Fruit fly (Drosophila melanogaster) whole organism, embryonic: ENCODE measurements around the gene CG34163.

Experiments
- ATbp ChIP-seq: fragments of 200-800 bp; sonication (Bioruptor generic); optimal IDR thresholded peaks from 2 replicates; lab custom pipeline; 2017; ENCODE audit warnings: missing biosample characterization, mild to moderate bottlenecking, missing genetic modification characterization, missing genetic modification reagents
- B-H1 ChIP-seq: fragments of 200-800 bp; sonication (Bioruptor generic); IDR thresholded peaks from 3 replicates; pipeline ENCODE4 v1.3.6; 2022; ENCODE audit warnings: missing biosample characterization, missing genetic modification characterization
- Bdp1 ChIP-seq: fragments of 200-800 bp; sonication (Bioruptor generic); optimal IDR thresholded peaks from 3 replicates; lab custom pipeline; 2016; ENCODE audit warnings: missing biosample characterization, missing genetic modification characterization
- CG10209 ChIP-seq: fragments of 200-800 bp; sonication (Bioruptor generic); optimal IDR thresholded peaks from 3 replicates; lab custom pipeline; 2017; ENCODE audit warnings: missing biosample characterization, mild to moderate bottlenecking, missing genetic modification characterization, missing genetic modification reagents
- CG11093 ChIP-seq: fragments of 200-800 bp; sonication (Bioruptor generic); IDR thresholded peaks from 3 replicates; pipeline ENCODE4 v1.3.6; 2022; ENCODE audit warnings: missing biosample characterization, missing genetic modification characterization
- CG12236 ChIP-seq: fragments of 200-800 bp; sonication (Bioruptor generic); optimal IDR thresholded peaks from 2 replicates; lab custom pipeline; 2016; ENCODE audit warnings: missing biosample characterization, missing genetic modification characterization
- CG13424 ChIP-seq: fragments of 200-800 bp; sonication (Bioruptor generic); optimal IDR thresholded peaks from 2 replicates; lab custom pipeline; 2019; ENCODE audit warnings: missing biosample characterization, mild to moderate bottlenecking, missing genetic modification characterization, moderate library complexity
- CG13775 ChIP-seq: fragments of 200-800 bp; sonication (Bioruptor generic); optimal IDR thresholded peaks from 3 replicates; lab custom pipeline; 2017; ENCODE audit warnings: missing biosample characterization, mild to moderate bottlenecking, missing genetic modification characterization
- CG14050 ChIP-seq: fragments of 200-800 bp; sonication (Bioruptor generic); IDR thresholded peaks from 3 replicates; pipeline ENCODE4 v1.3.6; 2022; ENCODE audit warnings: missing biosample characterization, missing genetic modification characterization
- CG14860 ChIP-seq: fragments of 200-800 bp; sonication (Bioruptor generic); IDR thresholded peaks from 3 replicates; pipeline ENCODE4 v1.3.6; 2022; ENCODE audit warnings: missing biosample characterization, missing genetic modification characterization; ENCODE audit not compliant: partially characterized antibody
- CG1603 ChIP-seq: fragments of 200-800 bp; sonication (Bioruptor generic); optimal IDR thresholded peaks from 2 replicates; lab custom pipeline; 2019; ENCODE audit warnings: missing biosample characterization, mild to moderate bottlenecking, missing genetic modification characterization, moderate library complexity
- CG18262 ChIP-seq: fragments of 200-800 bp; optimal IDR thresholded peaks from 3 replicates; lab custom pipeline; 2019; ENCODE audit warnings: missing biosample characterization, mild to moderate bottlenecking, missing genetic modification characterization, moderate library complexity
- CG2678 ChIP-seq: fragments of 200-800 bp; sonication (Bioruptor generic); optimal IDR thresholded peaks from 3 replicates; lab custom pipeline; 2019; ENCODE audit warnings: missing biosample characterization, mild to moderate bottlenecking, missing genetic modification characterization, moderate library complexity
- CG7987 ChIP-seq: fragments of 200-800 bp; sonication (Bioruptor generic); optimal IDR thresholded peaks from 2 replicates; lab custom pipeline; 2018; ENCODE audit warnings: missing biosample characterization, mild to moderate bottlenecking, missing genetic modification characterization, moderate library complexity
- Deaf1 ChIP-seq: fragments of 200-800 bp; optimal IDR thresholded peaks from 3 replicates; lab custom pipeline; 2019; ENCODE audit warnings: missing biosample characterization, mild to moderate bottlenecking, missing genetic modification characterization, moderate library complexity
- Dp ChIP-seq: fragments of 200-800 bp; sonication (Bioruptor generic); optimal IDR thresholded peaks from 2 replicates; lab custom pipeline; 2018; ENCODE audit warnings: missing biosample characterization, mild to moderate bottlenecking, missing genetic modification characterization, moderate library complexity
- Drgx ChIP-seq: fragments of 200-800 bp; sonication (Bioruptor generic); IDR thresholded peaks from 2 replicates; pipeline ENCODE4 v1.3.6; 2022; ENCODE audit warnings: missing biosample characterization, missing genetic modification characterization
- Gsc ChIP-seq: fragments of 200-800 bp; sonication (Bioruptor generic); IDR thresholded peaks from 2 replicates; pipeline ENCODE4 v1.3.6; 2022; ENCODE audit warnings: missing biosample characterization, missing genetic modification characterization
- Hand ChIP-seq: fragments of 200-800 bp; sonication (Bioruptor generic); optimal IDR thresholded peaks from 2 replicates; lab custom pipeline; 2017; ENCODE audit warnings: mild to moderate bottlenecking, missing biosample characterization, missing genetic modification reagents, missing genetic modification characterization
- Hr51 ChIP-seq, 2 experiments: fragments of 200-800 bp; sonication (Bioruptor generic); optimal IDR thresholded peaks; 2 replicates in 1 of 2; 3 replicates in 1 of 2; lab custom pipeline; 2016 to 2018; ENCODE audit warnings: missing biosample characterization in 2 of 2, missing genetic modification characterization in 2 of 2, mild to moderate bottlenecking in 1 of 2, moderate library complexity in 1 of 2
- Kr ChIP-seq: fragments of 200-800 bp; sonication (Bioruptor generic); optimal IDR thresholded peaks from 2 replicates; lab custom pipeline; 2017; ENCODE audit warnings: missing biosample characterization, mild to moderate bottlenecking, missing genetic modification characterization
- MESR4 ChIP-seq: fragments of 200-800 bp; sonication (Bioruptor generic); optimal IDR thresholded peaks from 2 replicates; lab custom pipeline; 2018; ENCODE audit warnings: missing biosample characterization, mild to moderate bottlenecking, missing genetic modification characterization, moderate library complexity
- Max ChIP-seq: fragments of 200-800 bp; sonication (Bioruptor generic); optimal IDR thresholded peaks from 2 replicates; lab custom pipeline; 2016; ENCODE audit warnings: missing biosample characterization, mild to moderate bottlenecking, missing genetic modification characterization
- Nf-YB ChIP-seq: fragments of 200-800 bp; sonication (Bioruptor generic); optimal IDR thresholded peaks from 3 replicates; lab custom pipeline; 2019; ENCODE audit warnings: missing biosample characterization, mild to moderate bottlenecking, missing genetic modification characterization, moderate library complexity
- Nf-YC ChIP-seq: fragments of 200-800 bp; optimal IDR thresholded peaks from 3 replicates; lab custom pipeline; 2019; ENCODE audit warnings: missing biosample characterization, mild to moderate bottlenecking, missing genetic modification characterization, moderate library complexity
- NfI ChIP-seq: fragments of 200-800 bp; sonication (Bioruptor generic); optimal IDR thresholded peaks from 3 replicates; lab custom pipeline; 2018; ENCODE audit warnings: missing biosample characterization, mild to moderate bottlenecking, missing genetic modification characterization, moderate library complexity
- bcd ChIP-seq: fragments of 200-800 bp; sonication (Bioruptor generic); optimal IDR thresholded peaks from 2 replicates; lab custom pipeline; 2017; ENCODE audit warnings: missing biosample characterization, mild to moderate bottlenecking, missing genetic modification characterization
- chif ChIP-seq, 2 experiments: fragments of 200-800 bp; sonication (Bioruptor generic); optimal IDR thresholded peaks; 3 replicates each; lab custom pipeline; 2016; ENCODE audit warnings: missing biosample characterization in 2 of 2, missing genetic modification characterization in 2 of 2
- chn ChIP-seq: fragments of 200-800 bp; sonication (Bioruptor generic); optimal IDR thresholded peaks from 2 replicates; lab custom pipeline; 2016; ENCODE audit warnings: missing biosample characterization, missing genetic modification characterization
- croc ChIP-seq: fragments of 200-800 bp; sonication (Bioruptor generic); conservative IDR thresholded peaks from 3 replicates; pipeline ENCODE4 v1.3.6; 2022; ENCODE audit warnings: missing biosample characterization, missing genetic modification characterization
- dpn ChIP-seq, 2 experiments: fragments of 200-800 bp; sonication (Bioruptor generic); optimal IDR thresholded peaks; 3 replicates each; lab custom pipeline; 2016; ENCODE audit warnings: missing biosample characterization in 2 of 2, missing genetic modification characterization in 2 of 2
- ems ChIP-seq: fragments of 200-800 bp; sonication (Bioruptor generic); optimal IDR thresholded peaks from 3 replicates; lab custom pipeline; 2016; ENCODE audit warnings: missing biosample characterization, missing genetic modification characterization
- fd64A ChIP-seq: fragments of 200-800 bp; sonication (Bioruptor generic); optimal IDR thresholded peaks from 3 replicates; lab custom pipeline; 2018; ENCODE audit warnings: missing biosample characterization, mild to moderate bottlenecking, missing genetic modification characterization
- ftz-f1 ChIP-seq: fragments of 200-800 bp; sonication (Bioruptor generic); optimal IDR thresholded peaks from 2 replicates; lab custom pipeline; 2016; ENCODE audit warnings: missing biosample characterization, missing genetic modification characterization
- grau ChIP-seq: fragments of 200-800 bp; optimal IDR thresholded peaks from 3 replicates; lab custom pipeline; 2019; ENCODE audit warnings: missing biosample characterization, mild to moderate bottlenecking, missing genetic modification characterization, moderate library complexity
- jumu ChIP-seq: fragments of 200-800 bp; sonication (Bioruptor generic); optimal IDR thresholded peaks from 3 replicates; lab custom pipeline; 2016; ENCODE audit warnings: missing biosample characterization, missing genetic modification characterization
- kah ChIP-seq: fragments of 200-800 bp; sonication (Bioruptor generic); optimal IDR thresholded peaks from 2 replicates; lab custom pipeline; 2018; ENCODE audit warnings: missing biosample characterization, mild to moderate bottlenecking, missing genetic modification characterization
- klu ChIP-seq: fragments of 200-800 bp; sonication (Bioruptor generic); IDR thresholded peaks from 2 replicates; pipeline ENCODE4 v1.3.6; 2022; ENCODE audit warnings: missing biosample characterization, missing genetic modification characterization
- p53 ChIP-seq: fragments of 200-800 bp; sonication (Bioruptor generic); optimal IDR thresholded peaks from 2 replicates; lab custom pipeline; 2016; ENCODE audit warnings: missing biosample characterization, missing genetic modification characterization
- pho ChIP-seq: fragments of 200-800 bp; sonication (Bioruptor generic); optimal IDR thresholded peaks from 2 replicates; lab custom pipeline; 2016; ENCODE audit warnings: missing biosample characterization, missing genetic modification characterization
- pzg ChIP-seq: fragments of 200-800 bp; sonication (Bioruptor generic); optimal IDR thresholded peaks from 3 replicates; lab custom pipeline; 2018; ENCODE audit warnings: missing biosample characterization, mild to moderate bottlenecking, missing genetic modification characterization, moderate library complexity
- run ChIP-seq: fragments of 200-800 bp; sonication (Bioruptor generic); optimal IDR thresholded peaks from 3 replicates; lab custom pipeline; 2018; ENCODE audit warnings: missing biosample characterization, mild to moderate bottlenecking, missing genetic modification characterization
- shn ChIP-seq: fragments of 200-800 bp; sonication (Bioruptor generic); optimal IDR thresholded peaks from 3 replicates; lab custom pipeline; 2016; ENCODE audit warnings: missing biosample characterization, missing genetic modification characterization
- sima ChIP-seq: fragments of 200-800 bp; sonication (Bioruptor generic); optimal IDR thresholded peaks from 2 replicates; lab custom pipeline; 2016; ENCODE audit warnings: missing biosample characterization, missing genetic modification characterization
- slbo ChIP-seq: fragments of 200-800 bp; sonication (Bioruptor generic); IDR thresholded peaks from 2 replicates; pipeline ENCODE4 v1.3.6; 2022; ENCODE audit warnings: missing biosample characterization, missing genetic modification characterization
- sna ChIP-seq: fragments of 200-800 bp; sonication (Bioruptor generic); IDR thresholded peaks from 2 replicates; pipeline ENCODE4 v1.3.6; 2022; ENCODE audit warnings: missing biosample characterization, missing genetic modification characterization; ENCODE audit not compliant: partially characterized antibody
- stc ChIP-seq: fragments of 200-800 bp; sonication (Bioruptor generic); IDR thresholded peaks from 2 replicates; pipeline ENCODE4 v1.3.6; 2022; ENCODE audit warnings: missing biosample characterization, missing genetic modification characterization
- ttk ChIP-seq: fragments of 200-800 bp; sonication (Bioruptor generic); IDR thresholded peaks from 2 replicates; pipeline ENCODE4 v2.1.2; 2022; ENCODE audit warnings: missing biosample characterization, missing genetic modification characterization
- tx ChIP-seq: fragments of 200-800 bp; sonication (Bioruptor generic); optimal IDR thresholded peaks from 2 replicates; lab custom pipeline; 2016; ENCODE audit warnings: missing biosample characterization, missing genetic modification characterization
- wek ChIP-seq: fragments of 200-800 bp; sonication (Bioruptor generic); optimal IDR thresholded peaks from 3 replicates; lab custom pipeline; 2018; ENCODE audit warnings: missing biosample characterization, mild to moderate bottlenecking, missing genetic modification characterization, moderate library complexity

Gene CG34163

dm6 chr2L:12007331-12007791 is 19.3 kb downstream of the CG34163 start (continued):
- TF ChIP-seq sna, result no peak
- peak; percentile 100 for TF ChIP-seq p53 (GFP tag; lab: Kevin White, UChicago)
- TF ChIP-seq klu (GFP tag; lab: Robert Waterston, UW), result no peak
- peak; percentile 13 to 26 for TF ChIP-seq dpn (GFP tag; optimal IDR thresholded peaks at IDR 0.05; lab: Kevin White, UChicago)
- peak; percentile 14 for TF ChIP-seq Bdp1 (GFP tag; lab: Kevin White, UChicago)
- TF ChIP-seq CG13775 (GFP tag; lab: Kevin White, UChicago), result peak; percentile 41
- TF ChIP-seq stc (GFP tag; lab: Robert Waterston, UW), result no peak
- peak; percentile 58 for TF ChIP-seq wek (GFP tag; lab: Kevin White, UChicago)
- TF ChIP-seq slbo (GFP tag; lab: Robert Waterston, UW), result no peak
- peak; percentile 89 for TF ChIP-seq run (tag; lab: Kevin White, UChicago)
- TF ChIP-seq ATbp (GFP tag; lab: Kevin White, UChicago), result peak; percentile 0
- TF ChIP-seq NfI (GFP tag; lab: Kevin White, UChicago), result peak; percentile 75
- TF ChIP-seq CG18262 (tag; lab: Kevin White, UChicago), result peak; percentile 90
- peak; percentile 90 for TF ChIP-seq Kr (GFP tag; lab: Kevin White, UChicago)
- TF ChIP-seq shn (GFP tag; lab: Kevin White, UChicago), result peak; percentile 71
- TF ChIP-seq Hr51 (GFP tag; optimal IDR thresholded peaks at IDR 0.05; lab: Kevin White, UChicago), result peak; percentile 9 to 69
- TF ChIP-seq CG13424 (tag; lab: Kevin White, UChicago), result peak; percentile 19
- TF ChIP-seq sima, result no peak
- TF ChIP-seq jumu (GFP tag; lab: Kevin White, UChicago), result peak; percentile 44
- peak; percentile 28 for TF ChIP-seq pho (GFP tag; lab: Kevin White, UChicago)
- TF ChIP-seq croc (GFP tag; lab: Robert Waterston, UW), result no peak; the same call in 2 of the 3 replicates
- no peak for TF ChIP-seq Gsc (GFP tag; lab: Robert Waterston, UW)
- peak; percentile 62 for TF ChIP-seq fd64A (GFP tag; lab: Kevin White, UChicago)
- TF ChIP-seq kah (GFP tag; lab: Kevin White, UChicago), result peak; percentile 100
- TF ChIP-seq Hand (GFP tag; lab: Kevin White, UChicago), result peak; percentile 66
- TF ChIP-seq CG10209 (GFP tag; lab: Kevin White, UChicago), result peak; percentile 47
- peak; percentile 41 for TF ChIP-seq CG2678 (tag; lab: Kevin White, UChicago)
- peak; percentile 32 for TF ChIP-seq MESR4 (GFP tag; lab: Kevin White, UChicago)
- peak; percentile 12 for TF ChIP-seq ems (GFP tag; lab: Kevin White, UChicago)
- no peak for TF ChIP-seq Drgx
- TF ChIP-seq pzg (GFP tag; lab: Kevin White, UChicago), result peak; percentile 37
- TF ChIP-seq Nf-YC, result peak; percentile 98
- TF ChIP-seq chif (GFP tag; optimal IDR thresholded peaks at IDR 0.05; lab: Kevin White, UChicago), result no peak
- no peak for TF ChIP-seq ttk (GFP tag; lab: Robert Waterston, UW)
- TF ChIP-seq CG11093 (GFP tag; lab: Robert Waterston, UW), result peak; percentile 58; the same call in 1 of the 3 replicates
- peak; percentile 94 for TF ChIP-seq Nf-YB (GFP tag; lab: Kevin White, UChicago)
- TF ChIP-seq B-H1 (GFP tag; lab: Robert Waterston, UW), result no peak
- peak; percentile 32 for TF ChIP-seq bcd (GFP tag; lab: Kevin White, UChicago)
- peak; percentile 98 for TF ChIP-seq ftz-f1 (GFP tag; lab: Kevin White, UChicago)
- TF ChIP-seq tx (GFP tag; lab: Kevin White, UChicago), result no peak
- TF ChIP-seq Max (GFP tag; lab: Kevin White, UChicago), result peak; percentile 26
- TF ChIP-seq CG7987 (GFP tag; lab: Kevin White, UChicago), result peak; percentile 84
- TF ChIP-seq grau (tag; lab: Kevin White, UChicago), result peak; percentile 55
- TF ChIP-seq CG1603 (tag; lab: Kevin White, UChicago), result peak; percentile 65
- peak; percentile 16 for TF ChIP-seq CG12236 (GFP tag; lab: Kevin White, UChicago)
- no peak for TF ChIP-seq CG14050 (GFP tag; lab: Robert Waterston, UW)
- peak; percentile 76 for TF ChIP-seq Dp (GFP tag; lab: Kevin White, UChicago)
- peak; percentile 92 for TF ChIP-seq chn (GFP tag; lab: Kevin White, UChicago)
- no peak for TF ChIP-seq CG14860 (GFP tag; lab: Robert Waterston, UW)
- TF ChIP-seq Deaf1 (tag; lab: Kevin White, UChicago), result peak; percentile 92
